Worm (Caenorhabditis elegans) whole organism, L4 larva: ENCODE data around the gene ucr-2.2.

Experiments
- D1046.2 ChIP-seq: fragments of 200-800 bp; sonication (Bioruptor generic); IDR thresholded peaks from 2 replicates; pipeline ENCODE4 v1.3.6; 2022; ENCODE audit warnings: missing genetic modification characterization, missing compliant biosample characterization
- F26F4.8 ChIP-seq: fragments of 200-800 bp; sonication (Bioruptor generic); conservative IDR thresholded peaks from 2 replicates; pipeline ENCODE4 v1.3.6; 2022; ENCODE audit warnings: missing genetic modification characterization, missing compliant biosample characterization
- F37D6.2 ChIP-seq: sonication (generic microtip); optimal IDR thresholded peaks from 2 replicates; lab custom pipeline; 2016; ENCODE audit warnings: mild to moderate bottlenecking, missing genetic modification characterization, missing compliant biosample characterization
- F49E8.2 ChIP-seq: sonication (generic microtip); optimal IDR thresholded peaks from 2 replicates; lab custom pipeline; 2016; ENCODE audit warnings: missing compliant biosample characterization, mild to moderate bottlenecking, missing genetic modification characterization, borderline replicate concordance
- T20F7.1 ChIP-seq: fragments of 200-800 bp; sonication (Bioruptor generic); optimal IDR thresholded peaks from 2 replicates; lab custom pipeline; 2018; ENCODE audit warnings: mild to moderate bottlenecking, missing genetic modification characterization, missing compliant biosample characterization
- Y48G9A.11 ChIP-seq: fragments of 200-800 bp; sonication (Bioruptor generic); IDR thresholded peaks from 2 replicates; pipeline ENCODE4 v1.3.6; 2022; ENCODE audit warnings: missing genetic modification reagents, missing genetic modification characterization, missing compliant biosample characterization
- Y75B8A.6 ChIP-seq: fragments of 200-800 bp; sonication (Bioruptor generic); IDR thresholded peaks from 2 replicates; pipeline ENCODE4 v1.3.6; 2022; ENCODE audit warnings: missing genetic modification reagents, missing genetic modification characterization, missing compliant biosample characterization
- ZK337.2 ChIP-seq: fragments of 200-800 bp; sonication (Bioruptor generic); IDR thresholded peaks from 2 replicates; pipeline ENCODE4 v1.3.6; 2022; ENCODE audit warnings: missing genetic modification reagents, missing genetic modification characterization, missing compliant biosample characterization
- ZK546.5 ChIP-seq, 2 experiments: sonication (generic microtip); optimal IDR thresholded peaks; 2 replicates each; lab custom pipeline; 2017; ENCODE audit warnings: missing biosample characterization in 2 of 2, missing genetic modification characterization in 2 of 2
- aly-2 ChIP-seq: sonication (generic microtip); optimal IDR thresholded peaks from 2 replicates; lab custom pipeline; 2018; ENCODE audit warnings: missing biosample characterization, missing genetic modification characterization
- arid-1 ChIP-seq: fragments of 200-800 bp; sonication (Bioruptor generic); conservative IDR thresholded peaks from 2 replicates; pipeline ENCODE4 v1.3.6; 2022; ENCODE audit warnings: missing genetic modification reagents, missing genetic modification characterization, missing compliant biosample characterization
- ceh-20 ChIP-seq: fragments of 200-800 bp; sonication (Bioruptor generic); IDR thresholded peaks from 2 replicates; pipeline ENCODE4 v1.3.6; 2022; ENCODE audit warnings: missing genetic modification reagents, missing genetic modification characterization, missing compliant biosample characterization
- ceh-28 ChIP-seq: fragments of 150-350 bp; optimal IDR thresholded peaks from 2 replicates; lab custom pipeline; 2014; ENCODE audit warnings: missing biosample characterization, missing genetic modification reagents, missing genetic modification characterization
- ceh-82 ChIP-seq: sonication (generic microtip); optimal IDR thresholded peaks from 2 replicates; lab custom pipeline; 2017; ENCODE audit warnings: missing biosample characterization, missing genetic modification characterization
- cey-2 ChIP-seq: sonication (generic microtip); optimal IDR thresholded peaks from 3 replicates; lab custom pipeline; 2017; ENCODE audit warnings: missing genetic modification characterization, mild to moderate bottlenecking, missing compliant biosample characterization, antibody characterized with exemption, borderline replicate concordance; ENCODE audit not compliant: insufficient read depth
- daf-12 ChIP-seq: fragments of 150-350 bp; optimal IDR thresholded peaks from 2 replicates; lab custom pipeline; 2014; ENCODE audit warnings: missing biosample characterization, missing genetic modification reagents, missing genetic modification characterization
- dmd-6 ChIP-seq: fragments of 200-800 bp; sonication (Bioruptor generic); IDR thresholded peaks from 2 replicates; pipeline ENCODE4 v1.3.6; 2022; ENCODE audit warnings: missing genetic modification reagents, missing genetic modification characterization, missing compliant biosample characterization
- fkh-10 ChIP-seq: fragments of 150-350 bp; optimal IDR thresholded peaks from 2 replicates; lab custom pipeline; 2014; ENCODE audit warnings: missing biosample characterization, missing genetic modification reagents, missing genetic modification characterization
- hif-1 ChIP-seq, 2 experiments: sonication (generic microtip); optimal IDR thresholded peaks; 2 replicates each; lab custom pipeline; 2016 to 2017; ENCODE audit warnings: missing compliant biosample characterization in 2 of 2, missing genetic modification characterization in 2 of 2, missing genetic modification reagents in 2 of 2, missing genotype in 2 of 2, mild to moderate bottlenecking in 1 of 2
- hlh-30 ChIP-seq: sonication (generic microtip); optimal IDR thresholded peaks from 2 replicates; lab custom pipeline; 2017; ENCODE audit warnings: antibody characterized with exemption, mild to moderate bottlenecking, missing genetic modification characterization, missing compliant biosample characterization; ENCODE audit not compliant: insufficient read depth
- hmg-1.1 ChIP-seq: fragments of 200-800 bp; sonication (Bioruptor generic); IDR thresholded peaks from 2 replicates; pipeline ENCODE4 v1.3.6; 2022; ENCODE audit warnings: missing genetic modification reagents, missing genetic modification characterization, missing compliant biosample characterization
- jun-1 ChIP-seq: fragments of 150-350 bp; optimal IDR thresholded peaks from 2 replicates; lab custom pipeline; 2014; ENCODE audit warnings: missing biosample characterization, missing genetic modification reagents, missing genetic modification characterization
- lim-7 ChIP-seq: fragments of 200-800 bp; sonication (Bioruptor generic); IDR thresholded peaks from 2 replicates; pipeline ENCODE4 v1.3.6; 2022; ENCODE audit warnings: missing genetic modification characterization, missing compliant biosample characterization
- lin-13 ChIP-seq: fragments of 150-350 bp; optimal IDR thresholded peaks from 2 replicates; lab custom pipeline; 2014; ENCODE audit warnings: missing biosample characterization, missing genetic modification reagents, missing genetic modification characterization
- lin-15B ChIP-seq: fragments of 150-350 bp; sonication (generic microtip); optimal IDR thresholded peaks from 3 replicates; lab custom pipeline; 2014; ENCODE audit warnings: missing biosample characterization, missing genetic modification characterization
- lin-29 ChIP-seq: fragments of 200-800 bp; sonication (Bioruptor generic); IDR thresholded peaks from 2 replicates; pipeline ENCODE4 v1.3.6; 2022; ENCODE audit warnings: missing genetic modification reagents, missing genetic modification characterization, missing compliant biosample characterization
- lin-39 ChIP-seq: fragments of 150-350 bp; optimal IDR thresholded peaks from 2 replicates; lab custom pipeline; 2014; ENCODE audit warnings: missing biosample characterization, missing genetic modification reagents, missing genetic modification characterization
- lsy-2 ChIP-seq, 2 experiments: fragments of 150-350 bp in 1 of 2; sonication (generic microtip) in 1 of 2; optimal IDR thresholded peaks; 2 replicates each; lab custom pipeline; 2014 to 2017; ENCODE audit warnings: missing biosample characterization in 2 of 2, missing genetic modification characterization in 2 of 2
- madf-9 ChIP-seq: fragments of 200-800 bp; sonication (Bioruptor generic); conservative IDR thresholded peaks from 2 replicates; pipeline ENCODE4 v1.3.6; 2022; ENCODE audit warnings: missing genetic modification reagents, missing genetic modification characterization, missing compliant biosample characterization
- mdl-1 ChIP-seq, 2 experiments: fragments of 150-350 bp in 1 of 2; sonication (generic microtip) in 1 of 2; optimal IDR thresholded peaks; 2 replicates each; lab custom pipeline; 2014 to 2017; ENCODE audit warnings: missing biosample characterization in 2 of 2, missing genetic modification characterization in 2 of 2
- mdt-29 ChIP-seq: fragments of 200-800 bp; sonication (Bioruptor generic); IDR thresholded peaks from 2 replicates; pipeline ENCODE4 v1.3.6; 2022; ENCODE audit warnings: missing genetic modification reagents, missing genetic modification characterization, missing compliant biosample characterization
- mep-1 ChIP-seq: fragments of 150-350 bp; sonication (generic microtip); optimal IDR thresholded peaks from 3 replicates; lab custom pipeline; 2014; ENCODE audit warnings: missing biosample characterization, missing genetic modification characterization
- mxl-2 ChIP-seq: fragments of 200-800 bp; sonication (Bioruptor generic); conservative IDR thresholded peaks from 2 replicates; pipeline ENCODE4 v1.3.6; 2022; ENCODE audit warnings: missing genetic modification reagents, missing genetic modification characterization, missing compliant biosample characterization
- nhr-102 ChIP-seq: sonication (generic microtip); optimal IDR thresholded peaks from 2 replicates; lab custom pipeline; 2016; ENCODE audit warnings: mild to moderate bottlenecking, missing genetic modification characterization, moderate library complexity, missing compliant biosample characterization
- nhr-28 ChIP-seq: fragments of 150-350 bp; optimal IDR thresholded peaks from 2 replicates; lab custom pipeline; 2014; ENCODE audit warnings: missing biosample characterization, missing genetic modification characterization
- nhr-42 ChIP-seq: fragments of 200-800 bp; sonication (Bioruptor generic); IDR thresholded peaks from 2 replicates; pipeline ENCODE4 v1.3.6; 2022; ENCODE audit warnings: missing genetic modification characterization, missing compliant biosample characterization
- set-16 ChIP-seq: fragments of 200-800 bp; sonication (Bioruptor generic); IDR thresholded peaks from 2 replicates; pipeline ENCODE4 v1.3.6; 2022; ENCODE audit warnings: missing genetic modification reagents, missing genetic modification characterization, missing compliant biosample characterization
- skn-1 ChIP-seq: fragments of 150-350 bp; optimal IDR thresholded peaks from 2 replicates; lab custom pipeline; 2014; ENCODE audit warnings: missing biosample characterization, missing genetic modification characterization
- snpc-4 ChIP-seq: fragments of 150-350 bp; optimal IDR thresholded peaks from 2 replicates; lab custom pipeline; 2014; ENCODE audit warnings: missing biosample characterization, missing genetic modification characterization
- tra-1 ChIP-seq: fragments of 200-800 bp; sonication (Bioruptor generic); IDR thresholded peaks from 2 replicates; pipeline ENCODE4 v1.3.6; 2022; ENCODE audit warnings: missing genetic modification reagents, missing genetic modification characterization, missing compliant biosample characterization
- unc-130 ChIP-seq: sonication (generic microtip); optimal IDR thresholded peaks from 2 replicates; lab custom pipeline; 2016; ENCODE audit warnings: missing genetic modification reagents, missing genetic modification characterization, missing compliant biosample characterization
- unc-39 ChIP-seq: sonication (generic microtip); optimal IDR thresholded peaks from 2 replicates; lab custom pipeline; 2017; ENCODE audit warnings: missing biosample characterization, missing genetic modification characterization
- vab-7 ChIP-seq: fragments of 200-800 bp; sonication (Bioruptor generic); IDR thresholded peaks from 2 replicates; pipeline ENCODE4 v1.3.6; 2022; ENCODE audit warnings: missing genetic modification reagents, missing genetic modification characterization, missing compliant biosample characterization
- zip-2 ChIP-seq: fragments of 150-350 bp; optimal IDR thresholded peaks from 2 replicates; lab custom pipeline; 2014; ENCODE audit warnings: missing biosample characterization, missing genetic modification characterization
- ztf-11 ChIP-seq: fragments of 150-350 bp; optimal IDR thresholded peaks from 2 replicates; lab custom pipeline; 2014; ENCODE audit warnings: missing biosample characterization, missing genetic modification characterization

ucr-2.2 gene

ce11 chrX:15132073-15132472, 41.6 kb upstream of the ucr-2.2 start:
- TF ChIP-seq set-16 = peak; percentile 73
- no peak for TF ChIP-seq dmd-6 (GFP tag; lab: Robert Waterston, UW)

ce11 chrX:15133180-15133579, 40.5 kb upstream of the ucr-2.2 start:
- TF ChIP-seq T20F7.1 (no peak), Y48G9A.11 (GFP tag; lab: Robert Waterston, UW) (no peak)

ce11 chrX:15134941-15135340, 38.8 kb upstream of the ucr-2.2 start:
- TF ChIP-seq ceh-82 (tag; lab: Kevin White, UChicago) = no peak
- TF ChIP-seq ztf-11 = no peak
- no peak for TF ChIP-seq skn-1 (tag; lab: Kevin White, UChicago)
- TF ChIP-seq ceh-20 (GFP tag; lab: Robert Waterston, UW) = no peak
- TF ChIP-seq snpc-4 (tag; lab: Kevin White, UChicago) = no peak
- no peak for TF ChIP-seq daf-12
- no peak for TF ChIP-seq lin-39 (tag; lab: Kevin White, UChicago)
- no peak for TF ChIP-seq ZK546.5 (tag; optimal IDR thresholded peaks at IDR 0.05; lab: Kevin White, UChicago)
- no peak for TF ChIP-seq mxl-2
- TF ChIP-seq ZK337.2 (GFP tag; lab: Robert Waterston, UW) = no peak
- TF ChIP-seq set-16 = no peak
- no peak for TF ChIP-seq mdl-1 (tag; optimal IDR thresholded peaks at IDR 0.05; lab: Kevin White, UChicago)
- no peak for TF ChIP-seq F26F4.8 (GFP tag; lab: Robert Waterston, UW)
- TF ChIP-seq lim-7 = no peak
- TF ChIP-seq, all 104 proteins: peak for 0

- TF ChIP-seq jun-1 (tag; lab: Kevin White, UChicago) (no peak), zip-2 (tag; lab: Kevin White, UChicago) (peak; percentile 17), tra-1 (0 out of 2 replicates have a peak, but pooled peaks have one; percentile 56), mdt-29 (GFP tag; lab: Robert Waterston, UW) (no peak), mep-1 (tag; lab: Kevin White, UChicago) (peak; percentile 48), hlh-30 (tag; lab: Kevin White, UChicago) (no peak), aly-2 (tag; lab: Kevin White, UChicago) (no peak), arid-1 (GFP tag; lab: Robert Waterston, UW) (peak; percentile 83; the same call in 1 of the 2 replicates), lin-29 (GFP tag; lab: Robert Waterston, UW) (no peak), F37D6.2 (tag; lab: Kevin White, UChicago) (no peak), Y75B8A.6 (GFP tag; lab: Robert Waterston, UW) (no peak), D1046.2 (peak; percentile 76; the same call in 1 of the 2 replicates), nhr-42 (no peak), lin-15B (tag; lab: Kevin White, UChicago) (no peak), lin-13 (GFP tag; lab: Kevin White, UChicago) (peak; percentile 50), cey-2 (no peak), nhr-28 (tag; lab: Kevin White, UChicago) (no peak), unc-39 (tag; lab: Kevin White, UChicago) (no peak), F49E8.2 (no peak), hif-1 (tag; optimal IDR thresholded peaks at IDR 0.05; lab: Kevin White, UChicago) (no peak), madf-9 (GFP tag; lab: Robert Waterston, UW) (0 out of 2 replicates have a peak, but pooled peaks have one; percentile 54), mdl-1 (tag; optimal IDR thresholded peaks at IDR 0.05; lab: Kevin White, UChicago) (no peak), hmg-1.1 (GFP tag; lab: Robert Waterston, UW) (peak; percentile 49; the same call in 1 of the 2 replicates), vab-7 (GFP tag; lab: Robert Waterston, UW) (peak; percentile 82), fkh-10 (GFP tag; lab: Kevin White, UChicago) (no peak), lsy-2 (tag; optimal IDR thresholded peaks at IDR 0.05; lab: Kevin White, UChicago) (peak in 1 of 2 experiments; percentile 33), ceh-28 (tag; lab: Kevin White, UChicago) (no peak), nhr-102 (no peak), ceh-82 (tag; lab: Kevin White, UChicago) (no peak), Y48G9A.11 (GFP tag; lab: Robert Waterston, UW) (peak; percentile 68), unc-130 (GFP tag; lab: Kevin White, UChicago) (no peak)
These were observed 27.1 kb upstream of the ucr-2.2 start for ce11 chrX:15146415-15147210.
